Worm (Caenorhabditis elegans): ENCODE results near the gene W03C9.2.

W03C9.2 gene

ce11 chrII:11925203-11925602 lies 37.0 kb upstream of the W03C9.2 start:
- TF ChIP-seq hmg-4 (GFP tag; optimal IDR thresholded peaks at IDR 0.05) (no peak), ceh-13 (GFP tag; optimal IDR thresholded peaks at IDR 0.05) (no peak), B0310.2 (tag; optimal IDR thresholded peaks at IDR 0.05) (no peak), tbx-11 (GFP tag; IDR thresholded peaks at IDR 0.05) (no peak), tra-4 (tag; optimal IDR thresholded peaks at IDR 0.05) (no peak), ceh-36 (tag; optimal IDR thresholded peaks at IDR 0.05) (no peak), tbx-37 (GFP tag; conservative IDR thresholded peaks at IDR 0.05) (no peak), scrt-1 (GFP tag; IDR thresholded peaks at IDR 0.05) (no peak), ets-7 (tag; optimal IDR thresholded peaks at IDR 0.05) (no peak), aly-1 (tag; optimal IDR thresholded peaks at IDR 0.05) (no peak), sea-1 (GFP tag; conservative IDR thresholded peaks at IDR 0.05) (no peak), F13C5.2 (tag; optimal IDR thresholded peaks at IDR 0.05) (no peak), flt-1 (GFP tag; IDR thresholded peaks at IDR 0.05) (no peak), pes-1 (GFP tag; IDR thresholded peaks at IDR 0.05) (no peak), ama-1 (optimal IDR thresholded peaks at IDR 0.05) (no peak), hmbx-1 (tag; optimal IDR thresholded peaks at IDR 0.05) (no peak), hnd-1 (tag; optimal IDR thresholded peaks at IDR 0.05) (no peak)

DNA sequence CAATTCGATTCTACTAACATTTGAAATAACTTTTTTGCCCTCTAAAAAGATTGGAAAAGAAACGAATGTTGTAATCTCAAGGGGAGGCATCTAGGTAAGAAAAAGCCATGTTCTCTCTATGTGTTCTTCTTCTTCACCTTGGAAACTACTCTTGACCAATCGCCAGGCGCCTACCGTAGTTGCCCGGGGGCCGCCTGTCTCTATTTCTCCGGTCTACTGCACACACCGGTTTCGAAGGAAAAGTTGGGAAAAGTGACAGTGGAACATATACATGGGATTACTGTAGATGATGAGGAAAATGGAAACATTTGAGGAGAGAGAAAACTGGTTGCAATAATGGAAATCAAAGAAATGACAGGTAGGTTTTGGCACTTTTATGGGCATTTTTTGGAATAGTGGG lies 35.7 kb upstream of the W03C9.2 start:
- TF ChIP-seq F13C5.2 (tag; optimal IDR thresholded peaks at IDR 0.05) (no peak), ama-1 (optimal IDR thresholded peaks at IDR 0.05) (no peak), B0310.2 (tag; optimal IDR thresholded peaks at IDR 0.05) (no peak), hmbx-1 (tag; optimal IDR thresholded peaks at IDR 0.05) (no peak), tbx-37 (GFP tag; conservative IDR thresholded peaks at IDR 0.05) (no peak), flt-1 (GFP tag; IDR thresholded peaks at IDR 0.05) (no peak), ceh-13 (GFP tag; optimal IDR thresholded peaks at IDR 0.05) (no peak), hnd-1 (tag; optimal IDR thresholded peaks at IDR 0.05) (no peak), scrt-1 (GFP tag; IDR thresholded peaks at IDR 0.05) (no peak), hmg-4 (GFP tag; optimal IDR thresholded peaks at IDR 0.05) (no peak), ets-7 (tag; optimal IDR thresholded peaks at IDR 0.05) (no peak)

DNA sequence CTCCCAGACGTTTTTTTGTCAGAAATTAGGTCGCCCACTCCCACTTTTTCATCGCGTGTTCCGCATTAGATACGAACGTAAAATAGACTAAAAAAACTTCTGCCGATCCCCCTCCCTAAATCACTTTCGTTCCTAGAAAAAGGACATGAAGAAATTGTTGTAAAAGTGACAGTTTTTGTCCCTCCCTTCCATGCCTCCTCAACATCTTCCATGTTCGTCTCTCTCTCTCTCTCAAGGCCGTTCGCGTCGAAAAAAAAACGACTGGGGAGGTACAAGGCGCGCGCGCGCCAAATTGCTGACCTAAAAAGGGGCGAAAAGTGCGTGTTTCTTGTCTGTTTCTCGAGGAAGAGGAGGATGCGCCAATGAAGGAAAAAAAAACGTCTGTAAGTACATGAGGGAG lies 33.4 kb upstream of the W03C9.2 start:
- TF ChIP-seq hmg-4 (GFP tag; optimal IDR thresholded peaks at IDR 0.05) (no peak), scrt-1 (GFP tag; IDR thresholded peaks at IDR 0.05) (no peak), F13C5.2 (tag; optimal IDR thresholded peaks at IDR 0.05) (no peak), aly-1 (tag; optimal IDR thresholded peaks at IDR 0.05) (no peak), sea-1 (GFP tag; conservative IDR thresholded peaks at IDR 0.05) (no peak), tbx-11 (GFP tag; IDR thresholded peaks at IDR 0.05) (no peak), pes-1 (GFP tag; IDR thresholded peaks at IDR 0.05) (no peak), flt-1 (GFP tag; IDR thresholded peaks at IDR 0.05) (no peak)

- TF ChIP-seq ceh-36 (tag; optimal IDR thresholded peaks at IDR 0.05) (peak; percentile 64), sea-1 (GFP tag; conservative IDR thresholded peaks at IDR 0.05) (no peak)
These were observed 32.0 kb upstream of the W03C9.2 start for ce11 chrII:11930132-11930531.

DNA sequence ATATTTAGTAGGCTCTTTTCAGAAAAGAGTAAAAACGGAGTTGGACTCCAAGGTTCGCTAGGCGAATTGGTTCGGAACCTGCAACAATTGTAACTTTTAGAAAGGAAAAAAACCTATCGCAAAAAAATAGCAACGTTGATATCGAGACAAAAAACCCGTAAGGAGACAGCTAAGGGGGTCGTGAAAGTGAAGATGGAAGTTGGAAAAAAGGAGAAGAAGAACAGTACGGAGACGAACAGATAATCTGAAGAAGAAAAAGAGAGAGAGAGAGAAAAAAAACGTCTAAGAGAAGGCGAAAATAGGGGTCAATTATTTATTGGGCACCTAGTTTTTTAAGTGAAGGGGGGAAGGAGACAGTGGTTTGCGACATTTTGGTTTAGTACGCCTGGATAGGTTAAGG lies 26.9 kb upstream of the W03C9.2 start, which contains the start of gene lin-29:
Gene lin-29 (minus strand): TSS at position 78 of the 400 bp plus-strand sequence.
- no peak for TF ChIP-seq tra-4 (tag; optimal IDR thresholded peaks at IDR 0.05)
- no peak for TF ChIP-seq B0310.2 (tag; optimal IDR thresholded peaks at IDR 0.05)
- TF ChIP-seq ceh-36 (tag; optimal IDR thresholded peaks at IDR 0.05), result no peak
- TF ChIP-seq tbx-11 (GFP tag; IDR thresholded peaks at IDR 0.05), result no peak
- TF ChIP-seq ama-1 (optimal IDR thresholded peaks at IDR 0.05), result no peak
- no peak for TF ChIP-seq hmbx-1 (tag; optimal IDR thresholded peaks at IDR 0.05)
- no peak for TF ChIP-seq sea-1 (GFP tag; conservative IDR thresholded peaks at IDR 0.05)
- TF ChIP-seq hmg-4 (GFP tag; optimal IDR thresholded peaks at IDR 0.05), result no peak
- no peak for TF ChIP-seq aly-1 (tag; optimal IDR thresholded peaks at IDR 0.05)
- TF ChIP-seq flt-1 (GFP tag; IDR thresholded peaks at IDR 0.05), result no peak

ce11 chrII:11936393-11936792 lies 25.8 kb upstream of the W03C9.2 start:
- TF ChIP-seq aly-1 (tag; optimal IDR thresholded peaks at IDR 0.05) (no peak), sea-1 (GFP tag; conservative IDR thresholded peaks at IDR 0.05) (no peak), ceh-13 (GFP tag; optimal IDR thresholded peaks at IDR 0.05) (no peak), ets-7 (tag; optimal IDR thresholded peaks at IDR 0.05) (no peak), tra-4 (tag; optimal IDR thresholded peaks at IDR 0.05) (no peak), tbx-11 (GFP tag; IDR thresholded peaks at IDR 0.05) (no peak), ceh-36 (tag; optimal IDR thresholded peaks at IDR 0.05) (no peak), hmbx-1 (tag; optimal IDR thresholded peaks at IDR 0.05) (no peak), flt-1 (GFP tag; IDR thresholded peaks at IDR 0.05) (no peak), F13C5.2 (tag; optimal IDR thresholded peaks at IDR 0.05) (no peak), hmg-4 (GFP tag; optimal IDR thresholded peaks at IDR 0.05) (no peak), B0310.2 (tag; optimal IDR thresholded peaks at IDR 0.05) (no peak), pes-1 (GFP tag; IDR thresholded peaks at IDR 0.05) (no peak), scrt-1 (GFP tag; IDR thresholded peaks at IDR 0.05) (no peak)

ce11 chrII:11948459-11948858 lies 13.7 kb upstream of the W03C9.2 start, which contains the start of gene W03C9.8:
W03C9.8 (plus strand) TSS chrII:11948759.
- no peak for TF ChIP-seq F13C5.2 (tag; optimal IDR thresholded peaks at IDR 0.05)
- TF ChIP-seq hnd-1 (tag; optimal IDR thresholded peaks at IDR 0.05), result no peak
- TF ChIP-seq ama-1 (optimal IDR thresholded peaks at IDR 0.05), result no peak

DNA sequence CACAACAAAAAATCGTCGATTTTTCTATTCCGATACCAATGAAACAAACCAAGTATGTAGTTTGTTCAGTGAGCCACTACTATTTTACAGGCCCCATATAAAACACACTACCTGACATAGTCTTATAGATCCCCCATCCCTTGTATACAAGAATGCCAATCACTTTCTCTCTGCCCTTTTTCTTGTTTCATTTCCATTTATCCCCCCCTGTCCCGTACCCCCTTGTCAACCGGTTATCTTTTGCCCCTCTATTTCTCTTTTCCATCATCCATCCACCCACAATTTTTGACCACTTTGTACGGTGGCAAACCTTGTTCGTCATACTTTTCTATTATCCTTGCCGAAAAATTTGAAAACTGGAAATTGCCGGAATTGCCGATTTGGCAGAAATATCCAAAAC lies 9.2 kb upstream of the W03C9.2 start:
- TF ChIP-seq B0310.2 (tag; optimal IDR thresholded peaks at IDR 0.05), result no peak

DNA sequence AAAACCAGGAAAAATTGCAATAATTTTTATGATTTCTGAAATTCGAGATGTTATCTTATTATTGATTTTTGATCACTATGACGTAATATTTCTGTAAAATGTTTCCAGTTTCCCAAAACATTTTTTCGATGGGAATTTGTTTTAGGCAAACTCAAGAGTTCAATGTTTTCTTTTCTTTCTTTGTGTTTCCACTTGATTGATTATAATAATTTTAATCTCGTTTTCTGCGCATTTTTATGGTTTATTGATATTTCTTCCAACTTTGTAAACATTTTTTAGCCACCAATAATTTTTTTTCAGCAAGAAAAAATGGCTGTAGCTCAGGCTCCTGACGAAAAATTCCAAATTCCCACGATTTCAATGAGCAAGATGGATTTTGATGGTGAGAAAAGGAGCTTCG lies 8.0 kb upstream of the W03C9.2 start, which contains the start of gene W03C9.6:
Gene W03C9.6 (plus strand): TSS at position 301 of the 400 bp plus-strand sequence.
- TF ChIP-seq hmg-4 (GFP tag; optimal IDR thresholded peaks at IDR 0.05), result no peak
- no peak for TF ChIP-seq hmbx-1 (tag; optimal IDR thresholded peaks at IDR 0.05)
- TF ChIP-seq tbx-11 (GFP tag; IDR thresholded peaks at IDR 0.05), result no peak
- no peak for TF ChIP-seq ceh-13 (GFP tag; optimal IDR thresholded peaks at IDR 0.05)
- no peak for TF ChIP-seq F13C5.2 (tag; optimal IDR thresholded peaks at IDR 0.05)
- no peak for TF ChIP-seq pes-1 (GFP tag; IDR thresholded peaks at IDR 0.05)
- no peak for TF ChIP-seq hnd-1 (tag; optimal IDR thresholded peaks at IDR 0.05)
- TF ChIP-seq sea-1 (GFP tag; conservative IDR thresholded peaks at IDR 0.05), result no peak
- no peak for TF ChIP-seq tbx-37 (GFP tag; conservative IDR thresholded peaks at IDR 0.05)
- TF ChIP-seq aly-1 (tag; optimal IDR thresholded peaks at IDR 0.05), result no peak
- TF ChIP-seq B0310.2 (tag; optimal IDR thresholded peaks at IDR 0.05), result no peak
- TF ChIP-seq ama-1 (optimal IDR thresholded peaks at IDR 0.05), result no peak
- no peak for TF ChIP-seq scrt-1 (GFP tag; IDR thresholded peaks at IDR 0.05)
- TF ChIP-seq ceh-36 (tag; optimal IDR thresholded peaks at IDR 0.05), result no peak
- no peak for TF ChIP-seq tra-4 (tag; optimal IDR thresholded peaks at IDR 0.05)
- no peak for TF ChIP-seq flt-1 (GFP tag; IDR thresholded peaks at IDR 0.05)
- TF ChIP-seq ets-7 (tag; optimal IDR thresholded peaks at IDR 0.05), result no peak

Data from whole organism, early embryonic.